Fruit fly (Drosophila melanogaster): ENCODE measurements around the gene Ugt37A1.

The Ugt37A1 gene

DNA sequence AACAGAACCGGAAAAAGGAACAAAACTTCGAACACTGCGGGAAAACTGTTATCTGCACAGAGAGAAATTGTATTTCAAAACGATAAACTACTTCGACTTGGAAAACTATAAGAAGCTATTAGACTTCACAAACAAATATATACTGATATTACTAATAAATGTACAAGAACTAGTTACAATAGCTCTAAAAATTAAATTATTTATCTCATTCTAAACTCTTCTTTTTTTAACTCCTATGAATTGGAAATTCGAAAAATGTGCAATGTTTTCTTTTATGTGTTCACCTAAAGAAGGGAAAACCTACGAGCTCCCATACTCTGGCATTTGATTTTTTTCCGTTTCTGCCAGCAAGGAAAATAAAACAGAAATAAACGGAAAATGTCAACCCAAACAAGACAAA lies 27.5 kb upstream of the Ugt37A1 start (continued):
- no peak for TF ChIP-seq CG8359 (GFP tag; optimal IDR thresholded peaks at IDR 0.05; ENCODE audit: borderline replicate concordance)

DNA sequence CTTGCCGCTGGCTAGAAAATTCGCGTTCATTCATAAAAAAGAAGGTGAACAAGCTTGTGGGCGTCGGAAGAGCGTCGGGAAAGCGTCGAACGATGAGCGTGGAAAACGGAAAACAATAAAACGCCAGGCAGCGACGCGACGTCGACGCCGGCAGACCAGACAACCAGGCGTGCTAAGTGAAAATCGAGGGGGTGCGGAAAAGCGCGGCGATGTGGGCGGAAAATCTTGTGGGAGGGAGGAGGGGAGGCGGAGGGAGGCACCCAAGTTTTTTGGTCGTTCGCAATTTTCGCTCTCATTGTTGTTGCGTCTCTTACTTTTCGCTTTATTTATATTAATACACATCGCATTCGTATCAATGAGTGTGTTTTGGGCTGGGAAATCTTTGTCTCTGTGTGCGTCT lies 27.0 kb upstream of the Ugt37A1 start:
- TF ChIP-seq dati (GFP tag; IDR thresholded peaks at IDR 0.05): no peak
- no peak for TF ChIP-seq CG31388 (GFP tag; optimal IDR thresholded peaks at IDR 0.05)
- peak; percentile 85 for TF ChIP-seq Med (GFP tag)
- TF ChIP-seq CG17829 (tag; optimal IDR thresholded peaks at IDR 0.05): no peak
- 0 out of 2 replicates have a peak, but pooled peaks have one; percentile 21 for TF ChIP-seq sob (GFP tag; IDR thresholded peaks at IDR 0.05)
- TF ChIP-seq ATbp (GFP tag; optimal IDR thresholded peaks at IDR 0.05): no peak
- TF ChIP-seq fd3F (GFP tag; optimal IDR thresholded peaks at IDR 0.05): no peak
- peak; percentile 96 for TF ChIP-seq Adf1 (GFP tag; IDR thresholded peaks at IDR 0.05)
- no peak for TF ChIP-seq CG4282 (GFP tag; optimal IDR thresholded peaks at IDR 0.05)
- no peak for TF ChIP-seq mirr (GFP tag; optimal IDR thresholded peaks at IDR 0.05)
- no peak for TF ChIP-seq CG7963 (GFP tag; IDR thresholded peaks at IDR 0.05; ENCODE audit: partially characterized antibody)
- peak; percentile 19 for TF ChIP-seq Deaf1 (tag; optimal IDR thresholded peaks at IDR 0.05)
- no peak for TF ChIP-seq CG6272 (GFP tag; IDR thresholded peaks at IDR 0.05)
- no peak for TF ChIP-seq zen (tag; optimal IDR thresholded peaks at IDR 0.05)
- no peak for TF ChIP-seq CG17328 (GFP tag; IDR thresholded peaks at IDR 0.05)
- peak; percentile 65 for TF ChIP-seq CG10543 (GFP tag; optimal IDR thresholded peaks at IDR 0.05)
- no peak for TF ChIP-seq CG10431 (GFP tag; optimal IDR thresholded peaks at IDR 0.05)
- TF ChIP-seq crol (GFP tag; IDR thresholded peaks at IDR 0.05): peak; percentile 90
- TF ChIP-seq jing (GFP tag; optimal IDR thresholded peaks at IDR 0.05): no peak
- TF ChIP-seq CG5953 (GFP tag; IDR thresholded peaks at IDR 0.05): no peak
- TF ChIP-seq CG14860 (GFP tag; IDR thresholded peaks at IDR 0.05; ENCODE audit: partially characterized antibody): no peak
- TF ChIP-seq CG13296 (GFP tag; optimal IDR thresholded peaks at IDR 0.05): no peak
- TF ChIP-seq chinmo (GFP tag; IDR thresholded peaks at IDR 0.05; ENCODE audit: partially characterized antibody): 0 out of 4 replicates have a peak, but pooled peaks have one; percentile 40
- TF ChIP-seq CG7556 (GFP tag; optimal IDR thresholded peaks at IDR 0.05): no peak
- no peak for TF ChIP-seq vvl (GFP tag; IDR thresholded peaks at IDR 0.05)
- peak; percentile 22 for TF ChIP-seq CG12769 (tag; optimal IDR thresholded peaks at IDR 0.05)
- no peak for TF ChIP-seq CG5245 (GFP tag; optimal IDR thresholded peaks at IDR 0.05)
- no peak for TF ChIP-seq sim (GFP tag; IDR thresholded peaks at IDR 0.05)
- no peak for TF ChIP-seq CG12104 (GFP tag; optimal IDR thresholded peaks at IDR 0.05)
- TF ChIP-seq Kr (GFP tag; optimal IDR thresholded peaks at IDR 0.05): no peak
- TF ChIP-seq Oaz (GFP tag; IDR thresholded peaks at IDR 0.05): no peak
- TF ChIP-seq CG18262 (tag; optimal IDR thresholded peaks at IDR 0.05): no peak
- TF ChIP-seq CG5180 (GFP tag; optimal IDR thresholded peaks at IDR 0.05): peak; percentile 81
- no peak for TF ChIP-seq CG15073 (GFP tag; optimal IDR thresholded peaks at IDR 0.05)
- TF ChIP-seq sd (tag; optimal IDR thresholded peaks at IDR 0.05): peak; percentile 57
- peak; percentile 100 for TF ChIP-seq sr (GFP tag; IDR thresholded peaks at IDR 0.05)
- 0 out of 2 replicates have a peak, but pooled peaks have one; percentile 43 for TF ChIP-seq rib (GFP tag; IDR thresholded peaks at IDR 0.05)
- no peak for TF ChIP-seq CG4730 (GFP tag; IDR thresholded peaks at IDR 0.05)
- no peak for TF ChIP-seq Taf1 (GFP tag; IDR thresholded peaks at IDR 0.05)
- no peak for TF ChIP-seq gce (GFP tag; IDR thresholded peaks at IDR 0.05)
- TF ChIP-seq abd-A (tag; optimal IDR thresholded peaks at IDR 0.05): peak; percentile 81

All from whole organism, embryonic.